Fruit fly (Drosophila melanogaster) whole organism, embryonic: Measurements from ENCODE around the gene brat.
A peak's percentile ranks its signal among the peaks of the same experiment; 100 is the strongest.

Source experiments
- BtbVII ChIP-seq: fragments of 200-800 bp; sonication (Bioruptor generic); optimal IDR thresholded peaks from 3 replicates; lab custom pipeline; 2017; ENCODE audit warnings: missing biosample characterization, mild to moderate bottlenecking, missing genetic modification characterization
- CG10979 ChIP-seq: fragments of 200-800 bp; sonication (Bioruptor generic); optimal IDR thresholded peaks from 2 replicates; lab custom pipeline; 2018; ENCODE audit warnings: missing biosample characterization, mild to moderate bottlenecking, missing genetic modification characterization, moderate library complexity
- CG12155 ChIP-seq: fragments of 200-800 bp; sonication (Bioruptor generic); optimal IDR thresholded peaks from 3 replicates; lab custom pipeline; 2016; ENCODE audit warnings: missing biosample characterization, missing genetic modification characterization
- CG15601 ChIP-seq: fragments of 200-800 bp; sonication (Bioruptor generic); optimal IDR thresholded peaks from 3 replicates; lab custom pipeline; 2019; ENCODE audit warnings: missing biosample characterization, mild to moderate bottlenecking, missing genetic modification characterization, moderate library complexity
- CG1647 ChIP-seq: fragments of 200-800 bp; sonication (Bioruptor generic); optimal IDR thresholded peaks from 3 replicates; lab custom pipeline; 2016; ENCODE audit warnings: missing biosample characterization, missing genetic modification characterization
- CG16813 ChIP-seq: fragments of 200-800 bp; sonication (Bioruptor generic); IDR thresholded peaks from 3 replicates; pipeline ENCODE4 v1.3.6; 2022; ENCODE audit warnings: missing biosample characterization, missing genetic modification characterization; ENCODE audit not compliant: partially characterized antibody
- CG17568 ChIP-seq: fragments of 200-800 bp; sonication (Bioruptor generic); optimal IDR thresholded peaks from 2 replicates; lab custom pipeline; 2018; ENCODE audit warnings: missing biosample characterization, mild to moderate bottlenecking, missing genetic modification characterization, moderate library complexity
- CG32767 ChIP-seq: fragments of 200-800 bp; sonication (Bioruptor generic); IDR thresholded peaks from 2 replicates; pipeline ENCODE4 v1.3.6; 2022; ENCODE audit warnings: missing biosample characterization, missing genetic modification characterization
- CG3838 ChIP-seq: fragments of 200-800 bp; sonication (Bioruptor generic); optimal IDR thresholded peaks from 3 replicates; lab custom pipeline; 2016; ENCODE audit warnings: missing biosample characterization, missing genetic modification characterization
- CG42726 ChIP-seq: fragments of 200-800 bp; sonication (Bioruptor generic); IDR thresholded peaks from 2 replicates; pipeline ENCODE4 v1.3.6; 2022; ENCODE audit warnings: missing biosample characterization, missing genetic modification characterization; ENCODE audit not compliant: partially characterized antibody
- CG4328 ChIP-seq: fragments of 200-800 bp; sonication (Bioruptor generic); optimal IDR thresholded peaks from 3 replicates; lab custom pipeline; 2017; ENCODE audit warnings: missing biosample characterization, missing genetic modification reagents, missing genetic modification characterization
- CG4404 ChIP-seq: fragments of 200-800 bp; sonication (Bioruptor generic); IDR thresholded peaks from 2 replicates; pipeline ENCODE4 v1.3.6; 2022; ENCODE audit warnings: missing biosample characterization, missing genetic modification characterization
- CG4730 ChIP-seq: fragments of 200-800 bp; sonication (Bioruptor generic); IDR thresholded peaks from 2 replicates; pipeline ENCODE4 v1.3.6; 2022; ENCODE audit warnings: missing biosample characterization, missing genetic modification characterization
- CG6791 ChIP-seq: fragments of 200-800 bp; sonication (Bioruptor generic); IDR thresholded peaks from 3 replicates; pipeline ENCODE4 v1.3.6; 2022; ENCODE audit warnings: missing biosample characterization, missing genetic modification characterization; ENCODE audit not compliant: partially characterized antibody
- D ChIP-seq, 2 experiments: fragments of 200-800 bp in 1 of 2; fragments of >200 bp in 1 of 2; sonication (Bioruptor generic) in 1 of 2; optimal IDR thresholded peaks; 2 replicates in 1 of 2; 3 replicates in 1 of 2; lab custom pipeline; 2017; ENCODE audit warnings: mild to moderate bottlenecking in 1 of 2, missing biosample characterization in 1 of 2, missing genetic modification characterization in 1 of 2, missing genetic modification reagents in 1 of 2
- Dad ChIP-seq: fragments of 200-800 bp; sonication (Bioruptor generic); optimal IDR thresholded peaks from 3 replicates; lab custom pipeline; 2016; ENCODE audit warnings: missing biosample characterization, missing genetic modification characterization
- Dip3 ChIP-seq: fragments of 200-800 bp; sonication (Bioruptor generic); optimal IDR thresholded peaks from 3 replicates; lab custom pipeline; 2016; ENCODE audit warnings: missing biosample characterization, missing genetic modification characterization
- Dref ChIP-seq: fragments of 200-800 bp; sonication (Bioruptor generic); IDR thresholded peaks from 2 replicates; pipeline ENCODE4 v1.3.6; 2022; ENCODE audit warnings: missing biosample characterization, missing genetic modification characterization
- HLH4C ChIP-seq: fragments of 200-800 bp; sonication (Bioruptor generic); IDR thresholded peaks from 3 replicates; pipeline ENCODE4 v1.3.6; 2022; ENCODE audit warnings: missing biosample characterization, missing genetic modification characterization; ENCODE audit not compliant: partially characterized antibody
- Lim3 ChIP-seq: fragments of 200-800 bp; sonication (Bioruptor generic); IDR thresholded peaks from 2 replicates; pipeline ENCODE4 v1.3.6; 2022; ENCODE audit warnings: missing biosample characterization, missing genetic modification characterization
- Lpt ChIP-seq: fragments of >200 bp; optimal IDR thresholded peaks from 2 replicates; lab custom pipeline; 2018; ENCODE audit warnings: missing biosample characterization, missing genetic modification characterization
- Mad ChIP-seq: fragments of 200-800 bp; sonication (Bioruptor generic); optimal IDR thresholded peaks from 2 replicates; lab custom pipeline; 2016; ENCODE audit warnings: missing biosample characterization, missing genetic modification characterization
- Mes4 ChIP-seq: fragments of 200-800 bp; sonication (Bioruptor generic); optimal IDR thresholded peaks from 2 replicates; lab custom pipeline; 2016; ENCODE audit warnings: missing biosample characterization, missing genetic modification characterization
- Myb ChIP-seq: fragments of 200-800 bp; sonication (Bioruptor generic); optimal IDR thresholded peaks from 2 replicates; lab custom pipeline; 2016; ENCODE audit warnings: missing biosample characterization, missing genetic modification characterization
- NK7.1 ChIP-seq: fragments of 200-800 bp; sonication (Bioruptor generic); optimal IDR thresholded peaks from 3 replicates; lab custom pipeline; 2016; ENCODE audit warnings: missing biosample characterization, missing genetic modification characterization
- Rx ChIP-seq: fragments of 200-800 bp; sonication (Bioruptor generic); IDR thresholded peaks from 2 replicates; pipeline ENCODE4 v1.3.6; 2022; ENCODE audit warnings: missing biosample characterization, missing genetic modification characterization
- Ssrp ChIP-seq: fragments of 200-800 bp; sonication (Bioruptor generic); optimal IDR thresholded peaks from 2 replicates; lab custom pipeline; 2018; ENCODE audit warnings: missing biosample characterization, mild to moderate bottlenecking, missing genetic modification characterization, moderate library complexity
- Usf ChIP-seq: fragments of 200-800 bp; sonication (Bioruptor generic); optimal IDR thresholded peaks from 2 replicates; lab custom pipeline; 2017; ENCODE audit warnings: missing genotype, missing biosample characterization, missing genetic modification characterization
- ase ChIP-seq: fragments of 200-800 bp; sonication (Bioruptor generic); IDR thresholded peaks from 3 replicates; pipeline ENCODE4 v1.3.6; 2022; ENCODE audit warnings: missing biosample characterization, missing genetic modification characterization
- btn ChIP-seq: fragments of 200-800 bp; sonication (Bioruptor generic); optimal IDR thresholded peaks from 2 replicates; lab custom pipeline; 2016; ENCODE audit warnings: missing biosample characterization, missing genetic modification characterization
- caup ChIP-seq: fragments of 200-800 bp; sonication (Bioruptor generic); optimal IDR thresholded peaks from 3 replicates; lab custom pipeline; 2017; ENCODE audit warnings: missing biosample characterization, mild to moderate bottlenecking, missing genetic modification characterization, moderate library complexity; ENCODE audit not compliant: severe bottlenecking
- fru ChIP-seq: fragments of >200 bp; optimal IDR thresholded peaks from 2 replicates; lab custom pipeline; 2017
- gfzf ChIP-seq: fragments of 200-800 bp; sonication (Bioruptor generic); optimal IDR thresholded peaks from 2 replicates; lab custom pipeline; 2016; ENCODE audit warnings: missing biosample characterization, mild to moderate bottlenecking, missing genetic modification characterization, moderate library complexity
- ind ChIP-seq: fragments of 200-800 bp; sonication (Bioruptor generic); optimal IDR thresholded peaks from 3 replicates; lab custom pipeline; 2016; ENCODE audit warnings: missing biosample characterization, missing genetic modification characterization
- kay ChIP-seq: fragments of 200-800 bp; sonication (Bioruptor generic); optimal IDR thresholded peaks from 2 replicates; lab custom pipeline; 2016; ENCODE audit warnings: missing biosample characterization, missing genetic modification characterization
- knrl ChIP-seq: fragments of 200-800 bp; sonication (Bioruptor generic); IDR thresholded peaks from 3 replicates; pipeline ENCODE4 v1.3.6; 2022; ENCODE audit warnings: missing biosample characterization, missing genetic modification characterization; ENCODE audit not compliant: partially characterized antibody
- lilli ChIP-seq: fragments of 200-800 bp; sonication (Bioruptor generic); optimal IDR thresholded peaks from 3 replicates; lab custom pipeline; 2016; ENCODE audit warnings: missing biosample characterization, missing genetic modification characterization
- prd ChIP-seq, 3 experiments: fragments of >200 bp in 2 of 3; fragments of 200-800 bp in 1 of 3; sonication (Bioruptor generic) in 1 of 3; optimal IDR thresholded peaks in 2 of 3; IDR thresholded peaks in 1 of 3; 2 replicates in 2 of 3; 3 replicates in 1 of 3; pipeline versions ENCODE4 v1.3.6 to Lab custom; 2017 to 2022; ENCODE audit warnings: missing biosample characterization in 1 of 3, missing genetic modification characterization in 1 of 3
- ro ChIP-seq: fragments of 200-800 bp; sonication (Bioruptor generic); IDR thresholded peaks from 2 replicates; pipeline ENCODE4 v1.3.6; 2022; ENCODE audit warnings: missing biosample characterization, missing genetic modification characterization
- run ChIP-seq: fragments of 200-800 bp; sonication (Bioruptor generic); optimal IDR thresholded peaks from 3 replicates; lab custom pipeline; 2018; ENCODE audit warnings: missing biosample characterization, mild to moderate bottlenecking, missing genetic modification characterization
- sens-2 ChIP-seq: fragments of 200-800 bp; sonication (Bioruptor generic); IDR thresholded peaks from 2 replicates; pipeline ENCODE4 v1.3.6; 2022; ENCODE audit warnings: missing biosample characterization, missing genetic modification characterization
- sisA ChIP-seq: fragments of 200-800 bp; sonication (Bioruptor generic); IDR thresholded peaks from 2 replicates; pipeline ENCODE4 v1.3.6; 2022; ENCODE audit warnings: missing biosample characterization, missing genetic modification characterization
- tna ChIP-seq: fragments of 200-800 bp; sonication (Bioruptor generic); IDR thresholded peaks from 2 replicates; pipeline ENCODE4 v1.3.6; 2022; ENCODE audit warnings: missing biosample characterization, missing genetic modification characterization; ENCODE audit not compliant: partially characterized antibody
- trem ChIP-seq: fragments of 200-800 bp; optimal IDR thresholded peaks from 3 replicates; lab custom pipeline; 2019; ENCODE audit warnings: missing biosample characterization, mild to moderate bottlenecking, missing genetic modification characterization, moderate library complexity
- twi ChIP-seq: fragments of 200-800 bp; optimal IDR thresholded peaks from 2 replicates; lab custom pipeline; 2019; ENCODE audit warnings: missing biosample characterization, mild to moderate bottlenecking, missing genetic modification characterization, moderate library complexity
- tx ChIP-seq: fragments of 200-800 bp; sonication (Bioruptor generic); optimal IDR thresholded peaks from 2 replicates; lab custom pipeline; 2016; ENCODE audit warnings: missing biosample characterization, missing genetic modification characterization
- vnd ChIP-seq: fragments of 200-800 bp; sonication (Bioruptor generic); IDR thresholded peaks from 3 replicates; pipeline ENCODE4 v1.3.6; 2022; ENCODE audit warnings: missing biosample characterization, missing genetic modification characterization; ENCODE audit not compliant: partially characterized antibody

brat gene

dm6 chr2L:19164933-19165813 is 31.6 kb downstream of the brat start (continued):
- TF ChIP-seq prd (optimal IDR thresholded peaks at IDR 0.05; lab: Kevin White, UChicago) (no peak), prd (GFP tag; IDR thresholded peaks at IDR 0.05; lab: Robert Waterston, UW) (peak; percentile 99), CG4328 (peak; percentile 92), ase (peak; percentile 97), Rx (GFP tag; lab: Robert Waterston, UW) (peak; percentile 95), Ssrp (tag; lab: Kevin White, UChicago) (peak; percentile 97), ro (GFP tag; lab: Robert Waterston, UW) (peak; percentile 92), Lim3 (GFP tag; lab: Robert Waterston, UW) (peak; percentile 91), twi (tag; lab: Kevin White, UChicago) (peak; percentile 92), vnd (no peak), tna (GFP tag; lab: Robert Waterston, UW) (0 out of 2 replicates have a peak, but pooled peaks have one; percentile 23), trem (tag; lab: Kevin White, UChicago) (peak; percentile 95), lilli (GFP tag; lab: Kevin White, UChicago) (peak; percentile 96), CG4404 (GFP tag; lab: Robert Waterston, UW) (peak; percentile 92), Mes4 (peak; percentile 94), NK7.1 (peak; percentile 92), CG6791 (GFP tag; lab: Robert Waterston, UW) (no peak), Dref (no peak; the same call in 1 of the 2 replicates), HLH4C (GFP tag; lab: Robert Waterston, UW) (no peak), ind (peak; percentile 98), CG16813 (GFP tag; lab: Robert Waterston, UW) (no peak), CG10979 (tag; lab: Kevin White, UChicago) (peak; percentile 98), knrl (GFP tag; lab: Robert Waterston, UW) (no peak), btn (GFP tag; lab: Kevin White, UChicago) (peak; percentile 93), Lpt (no peak), sens-2 (GFP tag; lab: Robert Waterston, UW) (peak; percentile 92), BtbVII (GFP tag; lab: Kevin White, UChicago) (peak; percentile 97), CG17568 (peak; percentile 99), D (optimal IDR thresholded peaks at IDR 0.05; lab: Kevin White, UChicago) (no peak), D (GFP tag; optimal IDR thresholded peaks at IDR 0.05; lab: Kevin White, UChicago) (peak; percentile 97), CG3838 (GFP tag; lab: Kevin White, UChicago) (peak; percentile 76), Dad (peak; percentile 87), CG12155 (GFP tag; lab: Kevin White, UChicago) (peak; percentile 93), fru (lab: Kevin White, UChicago) (no peak), caup (peak; percentile 95), Mad (GFP tag; lab: Kevin White, UChicago) (peak; percentile 95), sisA (GFP tag; lab: Robert Waterston, UW) (peak; percentile 96), kay (GFP tag; lab: Kevin White, UChicago) (peak; percentile 97), CG32767 (peak; percentile 96), Dip3 (GFP tag; lab: Kevin White, UChicago) (peak; percentile 91), CG1647 (GFP tag; lab: Kevin White, UChicago) (peak; percentile 90), CG4730 (GFP tag; lab: Robert Waterston, UW) (peak; percentile 96), CG42726 (0 out of 2 replicates have a peak, but pooled peaks have one; percentile 15), Usf (GFP tag; lab: Kevin White, UChicago) (peak; percentile 79), gfzf (peak; percentile 7), run (tag; lab: Kevin White, UChicago) (peak; percentile 95), CG15601 (tag; lab: Kevin White, UChicago) (peak; percentile 97), Myb (GFP tag; lab: Kevin White, UChicago) (peak; percentile 82), tx (GFP tag; lab: Kevin White, UChicago) (peak; percentile 88)
